Worm (Caenorhabditis elegans) whole organism, L4 larva: ENCODE results near the gene F13H10.5.
A peak's percentile ranks its signal among the peaks of the same experiment; 100 is the strongest.

Experiments
- F37D6.2 ChIP-seq: sonication (generic microtip); optimal IDR thresholded peaks from 2 replicates; lab custom pipeline; 2016; ENCODE audit warnings: mild to moderate bottlenecking, missing genetic modification characterization, missing compliant biosample characterization
- F49E8.2 ChIP-seq: sonication (generic microtip); optimal IDR thresholded peaks from 2 replicates; lab custom pipeline; 2016; ENCODE audit warnings: missing compliant biosample characterization, mild to moderate bottlenecking, missing genetic modification characterization, borderline replicate concordance
- R02D3.7 ChIP-seq: fragments of 150-350 bp; sonication (generic microtip); optimal IDR thresholded peaks from 3 replicates; lab custom pipeline; 2014; ENCODE audit warnings: missing biosample characterization, missing genetic modification characterization
- Y48G9A.11 ChIP-seq: fragments of 200-800 bp; sonication (Bioruptor generic); IDR thresholded peaks from 2 replicates; pipeline ENCODE4 v1.3.6; 2022; ENCODE audit warnings: missing genetic modification reagents, missing genetic modification characterization, missing compliant biosample characterization
- ZK546.5 ChIP-seq, 2 experiments: sonication (generic microtip); optimal IDR thresholded peaks; 2 replicates each; lab custom pipeline; 2017; ENCODE audit warnings: missing biosample characterization in 2 of 2, missing genetic modification characterization in 2 of 2
- aha-1 ChIP-seq: fragments of 150-350 bp; peaks from one replicate; lab custom pipeline; 2014; ENCODE audit warnings: missing biosample characterization, missing genetic modification characterization
- ces-1 ChIP-seq: fragments of 150-350 bp; sonication (generic microtip); optimal IDR thresholded peaks from 4 replicates; lab custom pipeline; 2014; ENCODE audit warnings: missing biosample characterization, missing genetic modification reagents, missing genetic modification characterization
- ctbp-1 ChIP-seq: fragments of 200-800 bp; sonication (Bioruptor generic); IDR thresholded peaks from 2 replicates; pipeline ENCODE4 v1.3.6; 2022; ENCODE audit warnings: missing genetic modification reagents, missing genetic modification characterization, missing compliant biosample characterization
- daf-12 ChIP-seq: fragments of 150-350 bp; optimal IDR thresholded peaks from 2 replicates; lab custom pipeline; 2014; ENCODE audit warnings: missing biosample characterization, missing genetic modification reagents, missing genetic modification characterization
- daf-16 ChIP-seq, 3 experiments: sonication (generic microtip); optimal IDR thresholded peaks; 2 replicates each; lab custom pipeline; 2016 to 2017; ENCODE audit warnings: missing genetic modification characterization in 3 of 3, missing genetic modification reagents in 3 of 3, mild to moderate bottlenecking in 2 of 3, missing compliant biosample characterization in 2 of 3, missing biosample characterization in 1 of 3, moderate library complexity in 1 of 3
- dmd-8 ChIP-seq: fragments of 200-800 bp; sonication (Bioruptor generic); IDR thresholded peaks from 2 replicates; pipeline ENCODE4 v1.3.6; 2022; ENCODE audit warnings: missing genetic modification characterization, missing compliant biosample characterization
- fkh-10 ChIP-seq: fragments of 150-350 bp; optimal IDR thresholded peaks from 2 replicates; lab custom pipeline; 2014; ENCODE audit warnings: missing biosample characterization, missing genetic modification reagents, missing genetic modification characterization
- gei-8 ChIP-seq: fragments of 200-800 bp; sonication (Bioruptor generic); optimal IDR thresholded peaks from 2 replicates; lab custom pipeline; 2018; ENCODE audit warnings: mild to moderate bottlenecking, missing genetic modification characterization, missing compliant biosample characterization
- hlh-11 ChIP-seq: fragments of 200-800 bp; sonication (Bioruptor generic); optimal IDR thresholded peaks from 2 replicates; lab custom pipeline; 2018; ENCODE audit warnings: mild to moderate bottlenecking, missing genetic modification characterization, missing compliant biosample characterization
- hlh-30 ChIP-seq: sonication (generic microtip); optimal IDR thresholded peaks from 2 replicates; lab custom pipeline; 2017; ENCODE audit warnings: antibody characterized with exemption, mild to moderate bottlenecking, missing genetic modification characterization, missing compliant biosample characterization; ENCODE audit not compliant: insufficient read depth
- lin-29 ChIP-seq: fragments of 200-800 bp; sonication (Bioruptor generic); IDR thresholded peaks from 2 replicates; pipeline ENCODE4 v1.3.6; 2022; ENCODE audit warnings: missing genetic modification reagents, missing genetic modification characterization, missing compliant biosample characterization
- lsy-2 ChIP-seq, 2 experiments: fragments of 150-350 bp in 1 of 2; sonication (generic microtip) in 1 of 2; optimal IDR thresholded peaks; 2 replicates each; lab custom pipeline; 2014 to 2017; ENCODE audit warnings: missing biosample characterization in 2 of 2, missing genetic modification characterization in 2 of 2
- madf-9 ChIP-seq: fragments of 200-800 bp; sonication (Bioruptor generic); conservative IDR thresholded peaks from 2 replicates; pipeline ENCODE4 v1.3.6; 2022; ENCODE audit warnings: missing genetic modification reagents, missing genetic modification characterization, missing compliant biosample characterization
- mdl-1 ChIP-seq, 2 experiments: fragments of 150-350 bp in 1 of 2; sonication (generic microtip) in 1 of 2; optimal IDR thresholded peaks; 2 replicates each; lab custom pipeline; 2014 to 2017; ENCODE audit warnings: missing biosample characterization in 2 of 2, missing genetic modification characterization in 2 of 2
- mep-1 ChIP-seq: fragments of 150-350 bp; sonication (generic microtip); optimal IDR thresholded peaks from 3 replicates; lab custom pipeline; 2014; ENCODE audit warnings: missing biosample characterization, missing genetic modification characterization
- mes-2 ChIP-seq: sonication (generic microtip); optimal IDR thresholded peaks from 2 replicates; lab custom pipeline; 2016; ENCODE audit warnings: missing genotype, mild to moderate bottlenecking, missing genetic modification characterization, missing compliant biosample characterization; ENCODE audit not compliant: poor library complexity, severe bottlenecking
- nhr-102 ChIP-seq: sonication (generic microtip); optimal IDR thresholded peaks from 2 replicates; lab custom pipeline; 2016; ENCODE audit warnings: mild to moderate bottlenecking, missing genetic modification characterization, moderate library complexity, missing compliant biosample characterization
- nhr-25 ChIP-seq: sonication (generic microtip); optimal IDR thresholded peaks from 2 replicates; lab custom pipeline; 2017; ENCODE audit warnings: missing genetic modification characterization, mild to moderate bottlenecking, missing compliant biosample characterization, antibody characterized with exemption, moderate library complexity, borderline replicate concordance; ENCODE audit not compliant: insufficient read depth
- nhr-28 ChIP-seq: fragments of 150-350 bp; optimal IDR thresholded peaks from 2 replicates; lab custom pipeline; 2014; ENCODE audit warnings: missing biosample characterization, missing genetic modification characterization
- php-3 ChIP-seq: fragments of 200-800 bp; sonication (Bioruptor generic); IDR thresholded peaks from 2 replicates; pipeline ENCODE4 v1.3.6; 2022; ENCODE audit warnings: missing genetic modification reagents, missing genetic modification characterization, missing compliant biosample characterization
- snpc-1.2 ChIP-seq: fragments of 200-800 bp; sonication (Bioruptor generic); IDR thresholded peaks from 2 replicates; pipeline ENCODE4 v1.3.6; 2022; ENCODE audit warnings: missing genetic modification reagents, missing genetic modification characterization, missing compliant biosample characterization
- spr-3 ChIP-seq: fragments of 200-800 bp; sonication (Bioruptor generic); optimal IDR thresholded peaks from 2 replicates; lab custom pipeline; 2018; ENCODE audit warnings: mild to moderate bottlenecking, missing genetic modification characterization, missing compliant biosample characterization
- unc-62 ChIP-seq, 3 experiments: fragments of 150-350 bp in 1 of 3; sonication (generic microtip); optimal IDR thresholded peaks in 2 of 3; peaks in 1 of 3; 1 replicate in 1 of 3; 2 replicates in 2 of 3; lab custom pipeline; 2014 to 2017; ENCODE audit warnings: missing biosample characterization in 3 of 3, missing genetic modification characterization in 3 of 3, missing genetic modification reagents in 3 of 3, missing genotype in 1 of 3
- vab-7 ChIP-seq: fragments of 200-800 bp; sonication (Bioruptor generic); IDR thresholded peaks from 2 replicates; pipeline ENCODE4 v1.3.6; 2022; ENCODE audit warnings: missing genetic modification reagents, missing genetic modification characterization, missing compliant biosample characterization
- zag-1 ChIP-seq: fragments of 150-350 bp; optimal IDR thresholded peaks from 2 replicates; lab custom pipeline; 2014; ENCODE audit warnings: missing biosample characterization, missing genetic modification characterization
- zfp-3 ChIP-seq: fragments of 200-800 bp; sonication (Bioruptor generic); conservative IDR thresholded peaks from 2 replicates; pipeline ENCODE4 v1.3.6; 2022; ENCODE audit warnings: missing genetic modification reagents, missing genetic modification characterization, missing compliant biosample characterization
- zip-11 ChIP-seq: fragments of 200-800 bp; sonication (Bioruptor generic); IDR thresholded peaks from 2 replicates; pipeline ENCODE4 v1.3.6; 2022; ENCODE audit warnings: missing genetic modification characterization, missing compliant biosample characterization

The F13H10.5 gene

ce11 chrIV:10975968-10976367, 14.8 kb upstream of the F13H10.5 start (continued):
- peak; percentile 50 for TF ChIP-seq aha-1
- peak; percentile 66 for TF ChIP-seq mep-1
- TF ChIP-seq daf-12 (tag; lab: Kevin White, UChicago): no peak
- no peak for TF ChIP-seq ces-1 (GFP tag; lab: Kevin White, UChicago)
- TF ChIP-seq vab-7 (GFP tag; lab: Robert Waterston, UW): no peak
- TF ChIP-seq mdl-1 (tag; optimal IDR thresholded peaks at IDR 0.05; lab: Kevin White, UChicago): peak in 1 of 2 experiments; percentile 46
- TF ChIP-seq R02D3.7 (tag; lab: Kevin White, UChicago): no peak
- TF ChIP-seq nhr-25 (tag; lab: Kevin White, UChicago): peak; percentile 83
- no peak for TF ChIP-seq dmd-8 (GFP tag; lab: Robert Waterston, UW)
- no peak for TF ChIP-seq zip-11 (GFP tag; lab: Robert Waterston, UW)
- TF ChIP-seq gei-8: no peak

- TF ChIP-seq madf-9 (GFP tag; lab: Robert Waterston, UW) (no peak), php-3 (GFP tag; lab: Robert Waterston, UW) (no peak)
These were observed 12.2 kb upstream of the F13H10.5 start for ce11 chrIV:10978641-10979040.

- TF ChIP-seq ctbp-1 (GFP tag; lab: Robert Waterston, UW) (peak; percentile 63; the same call in 1 of the 2 replicates), hlh-11 (peak; percentile 46), mep-1 (peak; percentile 22), lin-29 (no peak), snpc-1.2 (GFP tag; lab: Robert Waterston, UW) (no peak), mes-2 (tag; lab: Kevin White, UChicago) (peak; percentile 10), zfp-3 (GFP tag; lab: Robert Waterston, UW) (no peak), nhr-28 (peak; percentile 2), unc-62 (GFP tag; optimal IDR thresholded peaks at IDR 0.05 in 1 of 2; lab: Kevin White, UChicago) (peak in 1 of 2 experiments; percentile 94), unc-62 (tag; optimal IDR thresholded peaks at IDR 0.05; lab: Kevin White, UChicago) (no peak), aha-1 (peak; percentile 25), lsy-2 (tag; optimal IDR thresholded peaks at IDR 0.05; lab: Kevin White, UChicago) (peak in 1 of 2 experiments; percentile 13), hlh-30 (tag; lab: Kevin White, UChicago) (peak; percentile 45), Y48G9A.11 (GFP tag; lab: Robert Waterston, UW) (no peak), fkh-10 (GFP tag; lab: Kevin White, UChicago) (peak; percentile 46), nhr-102 (tag; lab: Kevin White, UChicago) (no peak), F37D6.2 (tag; lab: Kevin White, UChicago) (no peak), ZK546.5 (tag; optimal IDR thresholded peaks at IDR 0.05; lab: Kevin White, UChicago) (no peak)
These were observed 11.1 kb upstream of the F13H10.5 start for ce11 chrIV:10979689-10980088.

- peak; percentile 4 for TF ChIP-seq hlh-30 (tag; lab: Kevin White, UChicago)
- TF ChIP-seq F49E8.2 (tag; lab: Kevin White, UChicago): no peak
- no peak for TF ChIP-seq spr-3 (GFP tag; lab: Kevin White, UChicago)
- no peak for TF ChIP-seq vab-7 (GFP tag; lab: Robert Waterston, UW)
- TF ChIP-seq daf-16 (GFP tag; optimal IDR thresholded peaks at IDR 0.05; lab: Kevin White, UChicago): no peak
- peak; percentile 22 for TF ChIP-seq daf-16 (tag; optimal IDR thresholded peaks at IDR 0.05; lab: Kevin White, UChicago)
- TF ChIP-seq zag-1: no peak
These were observed 10.2 kb upstream of the F13H10.5 start for ce11 chrIV:10980628-10981027.
